Worm (Caenorhabditis elegans) whole organism, L4 larva: Measurements from ENCODE around the gene F34H10.3.

Experiments
- F26F4.8 ChIP-seq: fragments of 200-800 bp; sonication (Bioruptor generic); conservative IDR thresholded peaks from 2 replicates; pipeline ENCODE4 v1.3.6; 2022; ENCODE audit warnings: missing genetic modification characterization, missing compliant biosample characterization
- F44E2.7 ChIP-seq: fragments of 200-800 bp; sonication (Bioruptor generic); IDR thresholded peaks from 2 replicates; pipeline ENCODE4 v2.1.2; 2022; ENCODE audit warnings: missing genetic modification characterization, missing compliant biosample characterization
- F49E8.2 ChIP-seq: sonication (generic microtip); optimal IDR thresholded peaks from 2 replicates; lab custom pipeline; 2016; ENCODE audit warnings: missing compliant biosample characterization, mild to moderate bottlenecking, missing genetic modification characterization, borderline replicate concordance
- T20F7.1 ChIP-seq: fragments of 200-800 bp; sonication (Bioruptor generic); optimal IDR thresholded peaks from 2 replicates; lab custom pipeline; 2018; ENCODE audit warnings: mild to moderate bottlenecking, missing genetic modification characterization, missing compliant biosample characterization
- T26A8.4 ChIP-seq: fragments of 200-800 bp; sonication (Bioruptor generic); IDR thresholded peaks from 2 replicates; pipeline ENCODE4 v1.3.6; 2022; ENCODE audit warnings: missing genetic modification characterization, missing compliant biosample characterization
- Y105C5A.15 ChIP-seq: fragments of 200-800 bp; sonication (Bioruptor generic); IDR thresholded peaks from 2 replicates; pipeline ENCODE4 v1.3.6; 2022; ENCODE audit warnings: missing genetic modification characterization, missing compliant biosample characterization
- Y48G9A.11 ChIP-seq: fragments of 200-800 bp; sonication (Bioruptor generic); IDR thresholded peaks from 2 replicates; pipeline ENCODE4 v1.3.6; 2022; ENCODE audit warnings: missing genetic modification reagents, missing genetic modification characterization, missing compliant biosample characterization
- arid-1 ChIP-seq: fragments of 200-800 bp; sonication (Bioruptor generic); conservative IDR thresholded peaks from 2 replicates; pipeline ENCODE4 v1.3.6; 2022; ENCODE audit warnings: missing genetic modification reagents, missing genetic modification characterization, missing compliant biosample characterization
- attf-4 ChIP-seq: sonication (generic microtip); optimal IDR thresholded peaks from 3 replicates; lab custom pipeline; 2017; ENCODE audit warnings: missing biosample characterization, missing genetic modification characterization
- ceh-28 ChIP-seq: fragments of 150-350 bp; optimal IDR thresholded peaks from 2 replicates; lab custom pipeline; 2014; ENCODE audit warnings: missing biosample characterization, missing genetic modification reagents, missing genetic modification characterization
- ceh-44 ChIP-seq: fragments of 200-800 bp; sonication (Bioruptor generic); IDR thresholded peaks from 2 replicates; pipeline ENCODE4 v1.3.6; 2022; ENCODE audit warnings: missing genetic modification reagents, missing genetic modification characterization, missing compliant biosample characterization
- daf-16 ChIP-seq, 3 experiments: sonication (generic microtip); optimal IDR thresholded peaks; 2 replicates each; lab custom pipeline; 2016 to 2017; ENCODE audit warnings: missing genetic modification characterization in 3 of 3, missing genetic modification reagents in 3 of 3, mild to moderate bottlenecking in 2 of 3, missing compliant biosample characterization in 2 of 3, missing biosample characterization in 1 of 3, moderate library complexity in 1 of 3
- daf-19 ChIP-seq: fragments of 200-800 bp; sonication (Bioruptor generic); conservative IDR thresholded peaks from 2 replicates; pipeline ENCODE4 v1.3.6; 2022; ENCODE audit warnings: missing genetic modification characterization, missing compliant biosample characterization
- daf-8 ChIP-seq: fragments of 200-800 bp; sonication (Bioruptor generic); IDR thresholded peaks from 2 replicates; pipeline ENCODE4 v1.3.6; 2022; ENCODE audit warnings: missing genetic modification characterization, missing compliant biosample characterization
- dve-1 ChIP-seq: sonication (generic microtip); optimal IDR thresholded peaks from 2 replicates; lab custom pipeline; 2017; ENCODE audit warnings: antibody characterized with exemption, mild to moderate bottlenecking, missing genetic modification characterization, missing compliant biosample characterization; ENCODE audit not compliant: insufficient read depth
- egl-27 ChIP-seq: sonication (generic microtip); optimal IDR thresholded peaks from 3 replicates; lab custom pipeline; 2017; ENCODE audit warnings: missing biosample characterization, missing genetic modification reagents, missing genetic modification characterization
- fos-1 ChIP-seq: fragments of 150-350 bp; optimal IDR thresholded peaks from 2 replicates; lab custom pipeline; 2014; ENCODE audit warnings: missing biosample characterization, missing genetic modification characterization
- hlh-11 ChIP-seq: fragments of 200-800 bp; sonication (Bioruptor generic); optimal IDR thresholded peaks from 2 replicates; lab custom pipeline; 2018; ENCODE audit warnings: mild to moderate bottlenecking, missing genetic modification characterization, missing compliant biosample characterization
- hlh-30 ChIP-seq: sonication (generic microtip); optimal IDR thresholded peaks from 2 replicates; lab custom pipeline; 2017; ENCODE audit warnings: antibody characterized with exemption, mild to moderate bottlenecking, missing genetic modification characterization, missing compliant biosample characterization; ENCODE audit not compliant: insufficient read depth
- lin-1 ChIP-seq: fragments of 200-800 bp; sonication (Bioruptor generic); IDR thresholded peaks from 2 replicates; pipeline ENCODE4 v1.3.6; 2022; ENCODE audit warnings: missing genetic modification reagents, missing genetic modification characterization, missing compliant biosample characterization
- lin-29 ChIP-seq: fragments of 200-800 bp; sonication (Bioruptor generic); IDR thresholded peaks from 2 replicates; pipeline ENCODE4 v1.3.6; 2022; ENCODE audit warnings: missing genetic modification reagents, missing genetic modification characterization, missing compliant biosample characterization
- lir-3 ChIP-seq: sonication (generic microtip); optimal IDR thresholded peaks from 2 replicates; lab custom pipeline; 2016; ENCODE audit warnings: mild to moderate bottlenecking, missing genetic modification characterization, missing compliant biosample characterization
- madf-5 ChIP-seq, 2 experiments: fragments of 200-800 bp; sonication (Bioruptor generic); IDR thresholded peaks; 2 replicates each; pipeline ENCODE4 v1.3.6; 2022; ENCODE audit warnings: missing compliant biosample characterization in 2 of 2, missing genetic modification characterization in 2 of 2
- mdt-29 ChIP-seq: fragments of 200-800 bp; sonication (Bioruptor generic); IDR thresholded peaks from 2 replicates; pipeline ENCODE4 v1.3.6; 2022; ENCODE audit warnings: missing genetic modification reagents, missing genetic modification characterization, missing compliant biosample characterization
- mep-1 ChIP-seq: fragments of 150-350 bp; sonication (generic microtip); optimal IDR thresholded peaks from 3 replicates; lab custom pipeline; 2014; ENCODE audit warnings: missing biosample characterization, missing genetic modification characterization
- mxl-3 ChIP-seq: fragments of 200-800 bp; sonication (Bioruptor generic); optimal IDR thresholded peaks from 2 replicates; lab custom pipeline; 2018; ENCODE audit warnings: mild to moderate bottlenecking, missing genetic modification characterization, missing compliant biosample characterization
- nhr-10 ChIP-seq: fragments of 150-350 bp; optimal IDR thresholded peaks from 2 replicates; lab custom pipeline; 2014; ENCODE audit warnings: missing biosample characterization, missing genetic modification characterization
- nhr-11 ChIP-seq: fragments of 150-350 bp; optimal IDR thresholded peaks from 2 replicates; lab custom pipeline; 2014; ENCODE audit warnings: missing biosample characterization, missing genetic modification characterization
- nhr-111 ChIP-seq: fragments of 200-800 bp; sonication (Bioruptor generic); optimal IDR thresholded peaks from 2 replicates; lab custom pipeline; 2018; ENCODE audit warnings: mild to moderate bottlenecking, missing genetic modification characterization, missing compliant biosample characterization
- nhr-237 ChIP-seq: sonication (generic microtip); optimal IDR thresholded peaks from 2 replicates; lab custom pipeline; 2017; ENCODE audit warnings: missing biosample characterization, missing genetic modification characterization
- nhr-28 ChIP-seq: fragments of 150-350 bp; optimal IDR thresholded peaks from 2 replicates; lab custom pipeline; 2014; ENCODE audit warnings: missing biosample characterization, missing genetic modification characterization
- nhr-48 ChIP-seq: sonication (generic microtip); optimal IDR thresholded peaks from 2 replicates; lab custom pipeline; 2016; ENCODE audit warnings: mild to moderate bottlenecking, missing genetic modification characterization, missing compliant biosample characterization
- php-3 ChIP-seq: fragments of 200-800 bp; sonication (Bioruptor generic); IDR thresholded peaks from 2 replicates; pipeline ENCODE4 v1.3.6; 2022; ENCODE audit warnings: missing genetic modification reagents, missing genetic modification characterization, missing compliant biosample characterization
- pqm-1 ChIP-seq: sonication (generic microtip); optimal IDR thresholded peaks from 2 replicates; lab custom pipeline; 2017; ENCODE audit warnings: missing biosample characterization, missing genetic modification characterization
- rbr-2 ChIP-seq: sonication (generic microtip); optimal IDR thresholded peaks from 2 replicates; lab custom pipeline; 2016; ENCODE audit warnings: missing genotype, missing genetic modification characterization, missing compliant biosample characterization
- saeg-2 ChIP-seq: fragments of 200-800 bp; sonication (Bioruptor generic); IDR thresholded peaks from 2 replicates; pipeline ENCODE4 v1.3.6; 2022; ENCODE audit warnings: missing genetic modification reagents, missing genetic modification characterization, missing compliant biosample characterization
- sdz-12 ChIP-seq: fragments of 200-800 bp; sonication (Bioruptor generic); optimal IDR thresholded peaks from 2 replicates; lab custom pipeline; 2018; ENCODE audit warnings: mild to moderate bottlenecking, missing genetic modification characterization, missing compliant biosample characterization
- set-16 ChIP-seq: fragments of 200-800 bp; sonication (Bioruptor generic); IDR thresholded peaks from 2 replicates; pipeline ENCODE4 v1.3.6; 2022; ENCODE audit warnings: missing genetic modification reagents, missing genetic modification characterization, missing compliant biosample characterization
- skn-1 ChIP-seq: fragments of 150-350 bp; optimal IDR thresholded peaks from 2 replicates; lab custom pipeline; 2014; ENCODE audit warnings: missing biosample characterization, missing genetic modification characterization
- snpc-1.2 ChIP-seq: fragments of 200-800 bp; sonication (Bioruptor generic); IDR thresholded peaks from 2 replicates; pipeline ENCODE4 v1.3.6; 2022; ENCODE audit warnings: missing genetic modification reagents, missing genetic modification characterization, missing compliant biosample characterization
- snpc-4 ChIP-seq: fragments of 150-350 bp; optimal IDR thresholded peaks from 2 replicates; lab custom pipeline; 2014; ENCODE audit warnings: missing biosample characterization, missing genetic modification characterization
- spr-1 ChIP-seq: sonication (generic microtip); optimal IDR thresholded peaks from 2 replicates; lab custom pipeline; 2016; ENCODE audit warnings: mild to moderate bottlenecking, missing genetic modification characterization, missing compliant biosample characterization
- tag-97 ChIP-seq: fragments of 200-800 bp; sonication (Bioruptor generic); IDR thresholded peaks from 2 replicates; pipeline ENCODE4 v1.3.6; 2022; ENCODE audit warnings: missing genetic modification characterization, missing compliant biosample characterization
- unc-39 ChIP-seq: sonication (generic microtip); optimal IDR thresholded peaks from 2 replicates; lab custom pipeline; 2017; ENCODE audit warnings: missing biosample characterization, missing genetic modification characterization
- unc-62 ChIP-seq, 3 experiments: fragments of 150-350 bp in 1 of 3; sonication (generic microtip); optimal IDR thresholded peaks in 2 of 3; peaks in 1 of 3; 1 replicate in 1 of 3; 2 replicates in 2 of 3; lab custom pipeline; 2014 to 2017; ENCODE audit warnings: missing biosample characterization in 3 of 3, missing genetic modification characterization in 3 of 3, missing genetic modification reagents in 3 of 3, missing genotype in 1 of 3
- zfp-2 ChIP-seq: sonication (generic microtip); optimal IDR thresholded peaks from 2 replicates; lab custom pipeline; 2016; ENCODE audit warnings: mild to moderate bottlenecking, missing genetic modification characterization, missing compliant biosample characterization
- zfp-3 ChIP-seq: fragments of 200-800 bp; sonication (Bioruptor generic); conservative IDR thresholded peaks from 2 replicates; pipeline ENCODE4 v1.3.6; 2022; ENCODE audit warnings: missing genetic modification reagents, missing genetic modification characterization, missing compliant biosample characterization
- zip-11 ChIP-seq: fragments of 200-800 bp; sonication (Bioruptor generic); IDR thresholded peaks from 2 replicates; pipeline ENCODE4 v1.3.6; 2022; ENCODE audit warnings: missing genetic modification characterization, missing compliant biosample characterization
- ztf-7 ChIP-seq: fragments of 150-350 bp; optimal IDR thresholded peaks from 2 replicates; lab custom pipeline; 2014; ENCODE audit warnings: missing biosample characterization, missing genetic modification characterization

The F34H10.3 gene

DNA sequence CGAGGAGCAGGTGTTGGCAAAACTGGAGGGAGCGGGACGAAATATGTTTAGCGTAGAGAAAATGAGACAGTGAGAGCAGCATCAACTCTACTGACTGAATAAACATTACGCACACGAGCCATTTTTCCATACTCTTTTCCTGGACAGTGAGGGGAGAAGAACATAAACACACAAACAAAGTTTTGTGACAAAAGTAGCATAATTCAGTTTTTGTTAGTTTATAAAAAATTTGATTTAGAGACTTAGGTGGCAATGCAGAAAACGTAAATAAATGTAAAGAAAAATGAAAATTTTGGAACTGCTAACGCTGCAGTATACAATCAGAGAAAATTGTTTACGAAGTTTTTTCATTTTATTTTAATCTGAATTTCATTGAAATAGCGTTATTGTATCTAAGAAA, 38.4 kb upstream of the F34H10.3 start:
- TF ChIP-seq lin-29 (GFP tag; lab: Robert Waterston, UW) (no peak), unc-62 (GFP tag; optimal IDR thresholded peaks at IDR 0.05 in 1 of 2; lab: Kevin White, UChicago) (peak in 1 of 2 experiments; percentile 83), unc-62 (tag; optimal IDR thresholded peaks at IDR 0.05; lab: Kevin White, UChicago) (no peak), hlh-30 (peak; percentile 32), nhr-28 (tag; lab: Kevin White, UChicago) (peak; percentile 30), daf-16 (GFP tag; optimal IDR thresholded peaks at IDR 0.05; lab: Kevin White, UChicago) (no peak), daf-16 (tag; optimal IDR thresholded peaks at IDR 0.05; lab: Kevin White, UChicago) (peak; percentile 64), F44E2.7 (GFP tag; lab: Robert Waterston, UW) (no peak)

DNA sequence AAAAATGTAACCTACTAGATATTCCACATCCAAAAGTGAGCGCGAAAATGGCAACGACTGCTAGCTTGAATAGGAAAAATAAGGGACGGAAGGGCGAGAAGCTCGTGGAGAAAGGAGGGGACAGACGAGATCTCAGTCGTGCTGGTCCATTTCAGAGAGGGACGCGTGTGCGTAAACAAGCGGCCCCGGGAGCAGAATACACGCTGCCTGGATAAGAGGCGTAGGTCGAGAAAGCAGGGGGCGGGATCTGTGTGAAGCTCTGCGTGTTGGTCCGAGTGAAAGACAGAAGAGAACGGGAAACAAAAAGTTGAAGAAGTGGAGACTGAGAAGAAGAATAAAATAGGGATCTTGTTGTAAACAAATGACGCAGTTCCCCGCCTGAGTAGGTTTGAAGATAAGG, 33.7 kb upstream of the F34H10.3 start, which contains the start of gene T14B1.1:
TSS of gene T14B1.1 (minus strand) at position 170 of the 400 bp plus-strand sequence.
- no peak for TF ChIP-seq T26A8.4 (GFP tag; lab: Robert Waterston, UW)
- TF ChIP-seq arid-1: no peak
- no peak for TF ChIP-seq dve-1 (tag; lab: Kevin White, UChicago)
- TF ChIP-seq nhr-10 (tag; lab: Kevin White, UChicago): no peak
- TF ChIP-seq nhr-28 (tag; lab: Kevin White, UChicago): no peak
- TF ChIP-seq nhr-48 (tag; lab: Kevin White, UChicago): no peak
- no peak for TF ChIP-seq F26F4.8 (GFP tag; lab: Robert Waterston, UW)
- no peak for TF ChIP-seq T20F7.1 (GFP tag; lab: Kevin White, UChicago)
- TF ChIP-seq ztf-7 (tag; lab: Kevin White, UChicago): no peak
- TF ChIP-seq daf-8 (GFP tag; lab: Robert Waterston, UW): no peak
- TF ChIP-seq snpc-4 (tag; lab: Kevin White, UChicago): no peak
- TF ChIP-seq ceh-44: no peak
- TF ChIP-seq daf-19 (GFP tag; lab: Robert Waterston, UW): no peak
- TF ChIP-seq mdt-29 (GFP tag; lab: Robert Waterston, UW): no peak
- peak in 1 of 2 experiments; percentile 45 for TF ChIP-seq daf-16 (GFP tag; optimal IDR thresholded peaks at IDR 0.05; lab: Kevin White, UChicago)
- no peak for TF ChIP-seq daf-16 (tag; optimal IDR thresholded peaks at IDR 0.05; lab: Kevin White, UChicago)
- TF ChIP-seq mep-1: peak; percentile 64
- no peak for TF ChIP-seq zfp-2
- TF ChIP-seq unc-39 (tag; lab: Kevin White, UChicago): no peak
- TF ChIP-seq set-16 (GFP tag; lab: Robert Waterston, UW): peak; percentile 64
- no peak for TF ChIP-seq egl-27 (tag; lab: Kevin White, UChicago)
- TF ChIP-seq lir-3 (tag; lab: Kevin White, UChicago): no peak
- no peak for TF ChIP-seq pqm-1 (tag; lab: Kevin White, UChicago)
- no peak for TF ChIP-seq fos-1
- no peak for TF ChIP-seq Y105C5A.15 (GFP tag; lab: Robert Waterston, UW)
- TF ChIP-seq unc-62 (GFP tag; optimal IDR thresholded peaks at IDR 0.05 in 1 of 2; lab: Kevin White, UChicago): peak in 1 of 2 experiments; percentile 32
- TF ChIP-seq unc-62 (tag; optimal IDR thresholded peaks at IDR 0.05; lab: Kevin White, UChicago): no peak
- TF ChIP-seq F49E8.2: no peak
- TF ChIP-seq zfp-3 (GFP tag; lab: Robert Waterston, UW): no peak
- TF ChIP-seq skn-1 (tag; lab: Kevin White, UChicago): no peak
- TF ChIP-seq php-3 (GFP tag; lab: Robert Waterston, UW): no peak
- TF ChIP-seq nhr-237 (tag; lab: Kevin White, UChicago): no peak
- no peak for TF ChIP-seq madf-5 (GFP tag; IDR thresholded peaks at IDR 0.05; lab: Robert Waterston, UW)
- TF ChIP-seq rbr-2 (tag; lab: Kevin White, UChicago): peak; percentile 74
- TF ChIP-seq spr-1 (tag; lab: Kevin White, UChicago): no peak
- TF ChIP-seq zip-11: no peak
- no peak for TF ChIP-seq snpc-1.2 (GFP tag; lab: Robert Waterston, UW)
- TF ChIP-seq saeg-2 (GFP tag; lab: Robert Waterston, UW): no peak
- TF ChIP-seq sdz-12 (GFP tag; lab: Kevin White, UChicago): no peak
- TF ChIP-seq nhr-11 (tag; lab: Kevin White, UChicago): peak; percentile 25
- TF ChIP-seq attf-4 (tag; lab: Kevin White, UChicago): no peak
- no peak for TF ChIP-seq tag-97 (GFP tag; lab: Robert Waterston, UW)
- no peak for TF ChIP-seq ceh-28 (tag; lab: Kevin White, UChicago)
- TF ChIP-seq hlh-11 (tag; lab: Kevin White, UChicago): peak; percentile 26
- no peak for TF ChIP-seq Y48G9A.11 (GFP tag; lab: Robert Waterston, UW)
- TF ChIP-seq nhr-111 (GFP tag; lab: Kevin White, UChicago): no peak
- peak; percentile 5 for TF ChIP-seq mxl-3 (GFP tag; lab: Kevin White, UChicago)
- TF ChIP-seq lin-1: no peak
